Worm (Caenorhabditis elegans) whole organism, young adult: ENCODE results near the gene F14H12.17.

ENCODE experiments used
- B0261.1 ChIP-seq: sonication (generic microtip); optimal IDR thresholded peaks from 2 replicates; lab custom pipeline; 2016; ENCODE audit warnings: mild to moderate bottlenecking, missing genetic modification characterization, moderate library complexity, missing compliant biosample characterization
- C06A6.2 ChIP-seq: fragments of 200-800 bp; sonication (Bioruptor generic); conservative IDR thresholded peaks from 2 replicates; pipeline ENCODE4 v1.3.6; 2022; ENCODE audit warnings: missing genetic modification characterization, missing compliant biosample characterization
- C17E4.6 ChIP-seq: fragments of 200-800 bp; sonication (Bioruptor generic); IDR thresholded peaks from 2 replicates; pipeline ENCODE4 v1.3.6; 2022; ENCODE audit warnings: missing genetic modification reagents, missing genetic modification characterization, missing compliant biosample characterization
- F37B4.10 ChIP-seq: fragments of 200-800 bp; sonication (Bioruptor generic); IDR thresholded peaks from 2 replicates; pipeline ENCODE4 v1.3.6; 2022; ENCODE audit warnings: missing genetic modification characterization, missing compliant biosample characterization
- F49E8.2 ChIP-seq: sonication (generic microtip); optimal IDR thresholded peaks from 3 replicates; lab custom pipeline; 2017; ENCODE audit warnings: missing genetic modification characterization, mild to moderate bottlenecking, missing compliant biosample characterization, antibody characterized with exemption, moderate library complexity; ENCODE audit not compliant: insufficient read depth
- F55B11.4 ChIP-seq: sonication (generic microtip); optimal IDR thresholded peaks from 2 replicates; lab custom pipeline; 2016; ENCODE audit warnings: missing compliant biosample characterization, missing genetic modification characterization, borderline replicate concordance; ENCODE audit not compliant: insufficient read depth
- K12H6.12 ChIP-seq: fragments of 200-800 bp; sonication (Bioruptor generic); optimal IDR thresholded peaks from 2 replicates; lab custom pipeline; 2018; ENCODE audit warnings: mild to moderate bottlenecking, missing genetic modification characterization, missing compliant biosample characterization
- Y53F4B.3 ChIP-seq: fragments of 200-800 bp; sonication (Bioruptor generic); IDR thresholded peaks from 2 replicates; pipeline ENCODE4 v1.3.6; 2022; ENCODE audit warnings: missing genetic modification reagents, missing genetic modification characterization, missing compliant biosample characterization
- ZK185.1 ChIP-seq: sonication (generic microtip); optimal IDR thresholded peaks from 2 replicates; lab custom pipeline; 2016; ENCODE audit warnings: mild to moderate bottlenecking, missing genetic modification characterization, missing compliant biosample characterization; ENCODE audit not compliant: poor library complexity, severe bottlenecking
- akir-1 ChIP-seq: fragments of 200-800 bp; sonication (Bioruptor generic); optimal IDR thresholded peaks from 2 replicates; lab custom pipeline; 2018; ENCODE audit warnings: mild to moderate bottlenecking, missing genetic modification characterization, moderate library complexity, missing compliant biosample characterization
- aptf-2 ChIP-seq: fragments of 200-800 bp; sonication (Bioruptor generic); conservative IDR thresholded peaks from 2 replicates; pipeline ENCODE4 v1.3.6; 2022; ENCODE audit warnings: missing genetic modification reagents, missing genetic modification characterization, missing compliant biosample characterization
- attf-3 ChIP-seq: fragments of 200-800 bp; sonication (Bioruptor generic); conservative IDR thresholded peaks from 2 replicates; pipeline ENCODE4 v1.3.6; 2022; ENCODE audit warnings: missing genetic modification reagents, missing genetic modification characterization, missing compliant biosample characterization
- bed-2 ChIP-seq: fragments of 200-800 bp; sonication (Bioruptor generic); IDR thresholded peaks from 2 replicates; pipeline ENCODE4 v1.3.6; 2022; ENCODE audit warnings: missing genetic modification reagents, missing genetic modification characterization, missing compliant biosample characterization
- ceh-27 ChIP-seq: fragments of 200-800 bp; sonication (Bioruptor generic); optimal IDR thresholded peaks from 2 replicates; lab custom pipeline; 2018; ENCODE audit warnings: mild to moderate bottlenecking, missing genetic modification characterization, moderate library complexity, missing compliant biosample characterization
- ceh-40 ChIP-seq: fragments of 200-800 bp; sonication (Bioruptor generic); IDR thresholded peaks from 2 replicates; pipeline ENCODE4 v1.3.6; 2022; ENCODE audit warnings: missing genetic modification characterization, missing compliant biosample characterization
- chd-7 ChIP-seq: sonication (generic microtip); optimal IDR thresholded peaks from 2 replicates; lab custom pipeline; 2016; ENCODE audit warnings: mild to moderate bottlenecking, missing genetic modification characterization, moderate library complexity, missing compliant biosample characterization
- die-1 ChIP-seq: sonication (generic microtip); optimal IDR thresholded peaks from 2 replicates; lab custom pipeline; 2016; ENCODE audit warnings: missing genotype, mild to moderate bottlenecking, missing genetic modification characterization, missing compliant biosample characterization
- dox-1 ChIP-seq: fragments of 200-800 bp; sonication (Bioruptor generic); IDR thresholded peaks from 2 replicates; pipeline ENCODE4 v1.3.6; 2022; ENCODE audit warnings: missing genetic modification reagents, missing genetic modification characterization, missing compliant biosample characterization
- ekl-4 ChIP-seq: fragments of 200-800 bp; sonication (Bioruptor generic); IDR thresholded peaks from 2 replicates; pipeline ENCODE4 v1.3.6; 2022; ENCODE audit warnings: missing genetic modification reagents, missing genetic modification characterization, missing compliant biosample characterization
- hlh-26 ChIP-seq: fragments of 200-800 bp; sonication (Bioruptor generic); conservative IDR thresholded peaks from 2 replicates; pipeline ENCODE4 v1.3.6; 2022; ENCODE audit warnings: missing genetic modification reagents, missing genetic modification characterization, missing compliant biosample characterization
- hmg-1.2 ChIP-seq: fragments of 200-800 bp; sonication (Bioruptor generic); IDR thresholded peaks from 2 replicates; pipeline ENCODE4 v1.3.6; 2022; ENCODE audit warnings: missing genetic modification reagents, missing genetic modification characterization, missing compliant biosample characterization
- hsf-1 ChIP-seq: fragments of 200-800 bp; sonication (Bioruptor generic); IDR thresholded peaks from 2 replicates; pipeline ENCODE4 v1.3.6; 2022; ENCODE audit warnings: missing genetic modification reagents, missing genetic modification characterization, missing compliant biosample characterization
- lag-1 ChIP-seq: fragments of 200-800 bp; sonication (Bioruptor generic); IDR thresholded peaks from 2 replicates; pipeline ENCODE4 v1.3.6; 2022; ENCODE audit warnings: missing genetic modification reagents, missing genetic modification characterization, missing compliant biosample characterization
- lin-40 ChIP-seq: sonication (generic microtip); optimal IDR thresholded peaks from 2 replicates; lab custom pipeline; 2016; ENCODE audit warnings: missing genetic modification characterization, mild to moderate bottlenecking, missing compliant biosample characterization, missing genotype, missing genetic modification reagents
- lir-1 ChIP-seq: fragments of 200-800 bp; sonication (Bioruptor generic); conservative IDR thresholded peaks from 2 replicates; pipeline ENCODE4 v1.3.6; 2022; ENCODE audit warnings: missing genetic modification reagents, missing genetic modification characterization, missing compliant biosample characterization
- lsy-27 ChIP-seq: sonication (generic microtip); optimal IDR thresholded peaks from 2 replicates; lab custom pipeline; 2017; ENCODE audit warnings: missing genetic modification characterization, mild to moderate bottlenecking, missing compliant biosample characterization, antibody characterized with exemption, missing genotype, borderline replicate concordance; ENCODE audit not compliant: insufficient read depth
- madf-3 ChIP-seq: fragments of 200-800 bp; sonication (Bioruptor generic); IDR thresholded peaks from 2 replicates; pipeline ENCODE4 v1.3.6; 2022; ENCODE audit warnings: missing genetic modification reagents, missing genetic modification characterization, missing compliant biosample characterization
- mxl-1 ChIP-seq: sonication (generic microtip); optimal IDR thresholded peaks from 2 replicates; lab custom pipeline; 2016; ENCODE audit warnings: missing genetic modification characterization, missing compliant biosample characterization
- nfya-1 ChIP-seq: sonication (generic microtip); optimal IDR thresholded peaks from 2 replicates; lab custom pipeline; 2017; ENCODE audit warnings: antibody characterized with exemption, missing compliant biosample characterization, missing genetic modification characterization, borderline replicate concordance; ENCODE audit not compliant: insufficient read depth
- rec-8 ChIP-seq, 2 experiments: sonication (generic microtip); optimal IDR thresholded peaks; 2 replicates each; lab custom pipeline; 2016; ENCODE audit warnings: mild to moderate bottlenecking in 2 of 2, missing genetic modification characterization in 2 of 2, missing genetic modification reagents in 2 of 2, missing genotype in 2 of 2, missing biosample characterization in 1 of 2, missing compliant biosample characterization in 1 of 2, moderate library complexity in 1 of 2
- repo-1 ChIP-seq: sonication (generic microtip); optimal IDR thresholded peaks from 2 replicates; lab custom pipeline; 2017; ENCODE audit warnings: mild to moderate bottlenecking, missing genetic modification characterization, missing compliant biosample characterization
- rpc-1 ChIP-seq, 2 experiments: fragments of 150-350 bp in 1 of 2; sonication (generic microtip) in 1 of 2; optimal IDR thresholded peaks; 2 replicates each; lab custom pipeline; 2014 to 2018; ENCODE audit warnings: missing biosample characterization in 1 of 2, missing genetic modification characterization in 1 of 2, missing genetic modification reagents in 1 of 2, missing genotype in 1 of 2
- snpc-1.3 ChIP-seq: sonication (generic microtip); optimal IDR thresholded peaks from 2 replicates; lab custom pipeline; 2017; ENCODE audit warnings: missing genetic modification characterization, mild to moderate bottlenecking, missing compliant biosample characterization, antibody characterized with exemption, moderate library complexity, missing genotype, missing genetic modification reagents; ENCODE audit not compliant: insufficient read depth
- snpc-4 ChIP-seq, 5 experiments: fragments of 150-350 bp in 1 of 5; sonication (generic microtip) in 4 of 5; optimal IDR thresholded peaks; 2 replicates each; lab custom pipeline; 2014 to 2018; ENCODE audit warnings: missing genetic modification characterization in 5 of 5, missing biosample characterization in 3 of 5, antibody characterized with exemption in 2 of 5, mild to moderate bottlenecking in 2 of 5, missing compliant biosample characterization in 2 of 5, missing genotype in 2 of 5, moderate library complexity in 2 of 5, missing genetic modification reagents in 1 of 5
- tbp1 ChIP-seq: fragments of 200-800 bp; sonication (Bioruptor generic); optimal IDR thresholded peaks from 2 replicates; lab custom pipeline; 2018; ENCODE audit warnings: mild to moderate bottlenecking, missing genetic modification characterization, missing compliant biosample characterization
- tlf-1 ChIP-seq: fragments of 200-800 bp; sonication (Bioruptor generic); optimal IDR thresholded peaks from 2 replicates; lab custom pipeline; 2018; ENCODE audit warnings: mild to moderate bottlenecking, missing genetic modification characterization, missing compliant biosample characterization
- unc-62 ChIP-seq: fragments of 150-350 bp; optimal IDR thresholded peaks from 2 replicates; lab custom pipeline; 2014; ENCODE audit warnings: missing biosample characterization, missing genetic modification reagents, missing genetic modification characterization
- zfh-2 ChIP-seq: fragments of 200-800 bp; sonication (Bioruptor generic); conservative IDR thresholded peaks from 2 replicates; pipeline ENCODE4 v1.3.6; 2022; ENCODE audit warnings: missing genetic modification reagents, missing genetic modification characterization, missing compliant biosample characterization
- ztf-25 ChIP-seq: fragments of 200-800 bp; sonication (Bioruptor generic); IDR thresholded peaks from 2 replicates; pipeline ENCODE4 v1.3.6; 2022; ENCODE audit warnings: missing genetic modification reagents, missing genetic modification characterization, missing compliant biosample characterization
- ztf-26 ChIP-seq: sonication (generic microtip); optimal IDR thresholded peaks from 2 replicates; lab custom pipeline; 2017; ENCODE audit warnings: missing genetic modification characterization, missing compliant biosample characterization
- ztf-28 ChIP-seq: fragments of 200-800 bp; sonication (Bioruptor generic); IDR thresholded peaks from 2 replicates; pipeline ENCODE4 v1.3.6; 2022; ENCODE audit warnings: missing genetic modification reagents, missing genetic modification characterization, missing compliant biosample characterization
- ztf-3 ChIP-seq: fragments of 200-800 bp; sonication (Bioruptor generic); optimal IDR thresholded peaks from 2 replicates; lab custom pipeline; 2018; ENCODE audit warnings: mild to moderate bottlenecking, missing genetic modification characterization, missing compliant biosample characterization
- ztf-6 ChIP-seq: fragments of 200-800 bp; sonication (Bioruptor generic); IDR thresholded peaks from 2 replicates; pipeline ENCODE4 v1.3.6; 2022; ENCODE audit warnings: missing genetic modification reagents, missing genetic modification characterization, missing compliant biosample characterization

F14H12.17 gene

DNA sequence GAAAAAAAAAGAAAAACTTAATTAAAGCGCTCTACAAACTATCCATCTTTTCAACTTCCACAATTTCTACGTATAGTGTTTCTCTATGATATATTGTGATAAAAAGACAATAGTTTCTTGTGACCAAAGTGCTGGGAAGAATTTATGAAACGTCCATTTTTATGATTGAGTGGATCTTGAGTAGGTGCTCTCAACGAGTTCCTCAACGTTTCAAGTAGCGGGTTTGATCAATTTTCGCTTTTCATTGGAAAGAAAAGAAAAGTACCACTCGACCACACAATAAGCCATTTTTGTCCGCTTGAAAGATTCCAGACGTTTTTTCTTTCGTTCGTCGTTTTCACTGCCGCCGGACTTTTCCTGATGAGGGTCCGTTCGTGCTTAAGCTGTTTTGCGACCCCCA lies 34.4 kb upstream of the F14H12.17 start:
- TF ChIP-seq rpc-1 (optimal IDR thresholded peaks at IDR 0.05; lab: Kevin White, UChicago): no peak
- no peak for TF ChIP-seq rpc-1 (tag; optimal IDR thresholded peaks at IDR 0.05; lab: Kevin White, UChicago)
- TF ChIP-seq ceh-27 (GFP tag; lab: Kevin White, UChicago): peak; percentile 87
- no peak for TF ChIP-seq F55B11.4
- no peak for TF ChIP-seq chd-7 (tag; lab: Kevin White, UChicago)
- TF ChIP-seq, all 124 proteins: peak for 1

DNA sequence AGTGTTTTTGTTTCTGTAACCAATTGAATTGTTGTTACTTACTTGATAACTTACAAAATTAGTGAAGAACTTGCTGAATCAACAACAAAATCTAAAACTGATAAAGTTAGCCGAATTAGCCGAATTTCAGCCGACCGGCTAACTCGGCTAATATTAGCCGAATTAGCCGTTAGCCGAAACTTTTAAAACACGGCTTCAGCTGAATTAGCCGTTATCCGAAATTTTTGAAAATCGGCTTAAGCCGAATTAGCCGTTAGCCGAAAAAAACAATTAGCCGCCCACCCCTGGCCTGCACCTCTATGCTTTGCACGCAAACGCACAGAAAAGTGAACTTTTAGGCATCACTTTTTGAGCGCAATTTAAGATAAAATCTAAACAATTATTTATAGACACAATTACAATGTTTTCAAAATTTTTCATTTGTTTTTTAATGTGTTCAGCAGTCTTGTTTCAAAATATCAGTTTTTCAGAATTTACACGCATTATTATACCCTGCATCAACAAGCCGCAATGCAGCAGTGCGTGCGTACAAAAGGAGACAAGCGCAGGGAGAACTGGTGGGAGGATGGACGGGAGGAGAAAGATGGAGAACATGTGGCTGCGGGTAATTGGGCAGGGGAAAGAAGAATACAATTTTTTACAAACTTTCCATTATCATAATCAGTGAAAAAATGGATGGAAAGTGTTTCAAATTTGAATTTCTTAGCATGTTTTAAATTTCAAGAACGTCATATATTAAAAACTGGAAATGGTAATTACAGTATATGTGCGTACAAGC lies 32.2 kb upstream of the F14H12.17 start:
- no peak for TF ChIP-seq C17E4.6 (GFP tag; lab: Robert Waterston, UW)
- no peak for TF ChIP-seq hlh-26 (GFP tag; lab: Robert Waterston, UW)
- no peak for TF ChIP-seq snpc-4 (GFP tag; optimal IDR thresholded peaks at IDR 0.05; lab: Kevin White, UChicago)
- no peak for TF ChIP-seq snpc-4 (tag; optimal IDR thresholded peaks at IDR 0.05; lab: Kevin White, UChicago)
- no peak for TF ChIP-seq ztf-25 (GFP tag; lab: Robert Waterston, UW)
- no peak for TF ChIP-seq bed-2
- no peak; the same call in 1 of the 2 replicates for TF ChIP-seq hmg-1.2
- no peak for TF ChIP-seq Y53F4B.3 (GFP tag; lab: Robert Waterston, UW)
- no peak for TF ChIP-seq ceh-40 (GFP tag; lab: Robert Waterston, UW)
- TF ChIP-seq ztf-6 (GFP tag; lab: Robert Waterston, UW): no peak
- no peak for TF ChIP-seq attf-3 (GFP tag; lab: Robert Waterston, UW)
- no peak; the same call in 1 of the 2 replicates for TF ChIP-seq dox-1 (GFP tag; lab: Robert Waterston, UW)
- TF ChIP-seq ztf-28 (GFP tag; lab: Robert Waterston, UW): no peak
- peak; percentile 84 for TF ChIP-seq ztf-26 (tag; lab: Kevin White, UChicago)
- TF ChIP-seq B0261.1 (tag; lab: Kevin White, UChicago): peak; percentile 22
- TF ChIP-seq mxl-1 (tag; lab: Kevin White, UChicago): no peak
- TF ChIP-seq lag-1 (GFP tag; lab: Robert Waterston, UW): no peak
- TF ChIP-seq akir-1 (GFP tag; lab: Kevin White, UChicago): no peak
- no peak for TF ChIP-seq die-1 (tag; lab: Kevin White, UChicago)
- TF ChIP-seq repo-1: no peak
- peak; percentile 62 for TF ChIP-seq tbp1 (GFP tag; lab: Kevin White, UChicago)
- no peak for TF ChIP-seq unc-62
- no peak for TF ChIP-seq rec-8 (tag; optimal IDR thresholded peaks at IDR 0.05; lab: Kevin White, UChicago)
- TF ChIP-seq F37B4.10 (GFP tag; lab: Robert Waterston, UW): no peak
- TF ChIP-seq tlf-1 (GFP tag; lab: Kevin White, UChicago): peak; percentile 22
- no peak for TF ChIP-seq zfh-2
- TF ChIP-seq lin-40 (tag; lab: Kevin White, UChicago): peak; percentile 92
- TF ChIP-seq rpc-1 (optimal IDR thresholded peaks at IDR 0.05; lab: Kevin White, UChicago): no peak
- no peak for TF ChIP-seq rpc-1 (tag; optimal IDR thresholded peaks at IDR 0.05; lab: Kevin White, UChicago)
- no peak for TF ChIP-seq K12H6.12
- TF ChIP-seq ztf-3 (GFP tag; lab: Kevin White, UChicago): no peak
- peak; percentile 68 for TF ChIP-seq ZK185.1 (tag; lab: Kevin White, UChicago)
- no peak for TF ChIP-seq hsf-1 (GFP tag; lab: Robert Waterston, UW)
- TF ChIP-seq snpc-1.3 (tag; lab: Kevin White, UChicago): no peak
- TF ChIP-seq lsy-27 (tag; lab: Kevin White, UChicago): no peak
- TF ChIP-seq lir-1 (GFP tag; lab: Robert Waterston, UW): 0 out of 2 replicates have a peak, but pooled peaks have one; percentile 27
- TF ChIP-seq nfya-1 (tag; lab: Kevin White, UChicago): no peak
- no peak for TF ChIP-seq ekl-4 (GFP tag; lab: Robert Waterston, UW)
- no peak for TF ChIP-seq aptf-2 (GFP tag; lab: Robert Waterston, UW)
- peak; percentile 45; the same call in 1 of the 2 replicates for TF ChIP-seq C06A6.2 (GFP tag; lab: Robert Waterston, UW)
- TF ChIP-seq madf-3 (GFP tag; lab: Robert Waterston, UW): no peak
- TF ChIP-seq F49E8.2 (tag; lab: Kevin White, UChicago): no peak
